Fruit fly (Drosophila melanogaster): ENCODE measurements around the gene CG11693.

CG11693 gene

DNA sequence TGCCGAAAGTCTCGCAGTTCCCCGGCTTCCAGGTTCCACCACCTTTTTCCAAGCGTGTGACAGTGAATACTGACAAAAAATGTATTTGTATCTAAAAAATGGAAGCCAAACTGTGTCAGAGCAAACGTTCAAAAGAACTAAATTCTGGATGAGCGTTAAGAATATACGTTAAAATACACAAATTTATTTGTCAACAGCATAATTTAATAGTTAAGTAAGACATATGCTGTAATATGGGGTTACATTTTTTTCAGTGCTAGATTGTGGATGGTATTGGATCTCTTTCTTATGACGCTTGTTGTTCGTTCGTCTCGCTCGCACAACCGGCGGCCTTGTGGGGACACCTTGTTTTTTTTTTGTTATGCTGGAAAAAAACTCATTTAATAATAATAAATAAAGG lies 45.0 kb upstream of the CG11693 start (continued):
- TF ChIP-seq CG5180 (GFP tag; optimal IDR thresholded peaks at IDR 0.05) (peak; percentile 82), slp2 (GFP tag; optimal IDR thresholded peaks at IDR 0.05) (peak; percentile 96), crp (GFP tag; optimal IDR thresholded peaks at IDR 0.05) (peak in 1 of 2 experiments; percentile 57), CG11504 (tag; optimal IDR thresholded peaks at IDR 0.05) (peak; percentile 93), BEAF-32 (GFP tag; optimal IDR thresholded peaks at IDR 0.05) (no peak), Dp (GFP tag; optimal IDR thresholded peaks at IDR 0.05) (peak; percentile 4), repo (GFP tag; optimal IDR thresholded peaks at IDR 0.05) (peak; percentile 96), CHES-1-like (GFP tag; optimal IDR thresholded peaks at IDR 0.05) (peak; percentile 97), wor (GFP tag; IDR thresholded peaks at IDR 0.05) (peak; percentile 81), Ravus (GFP tag; IDR thresholded peaks at IDR 0.05) (peak; percentile 91), gcm2 (GFP tag; optimal IDR thresholded peaks at IDR 0.05) (peak; percentile 92), ATbp (GFP tag; optimal IDR thresholded peaks at IDR 0.05) (peak; percentile 94), Spps (tag; optimal IDR thresholded peaks at IDR 0.05) (peak; percentile 70), salm (tag; optimal IDR thresholded peaks at IDR 0.05) (peak; percentile 88), NFAT (GFP tag; IDR thresholded peaks at IDR 0.05) (peak; percentile 95), inv (GFP tag; IDR thresholded peaks at IDR 0.05; ENCODE audit: partially characterized antibody) (no peak), CG10959 (GFP tag; IDR thresholded peaks at IDR 0.05) (peak; percentile 63; the same call in 1 of the 2 replicates), sc (optimal IDR thresholded peaks at IDR 0.05) (no peak), sc (GFP tag; optimal IDR thresholded peaks at IDR 0.05) (peak; percentile 69), CG1647 (GFP tag; optimal IDR thresholded peaks at IDR 0.05) (peak; percentile 93), Deaf1 (tag; optimal IDR thresholded peaks at IDR 0.05) (peak; percentile 73), croc (GFP tag; conservative IDR thresholded peaks at IDR 0.05) (peak; percentile 80), CG12659 (GFP tag; optimal IDR thresholded peaks at IDR 0.05) (peak; percentile 96), Chrac-16 (GFP tag; optimal IDR thresholded peaks at IDR 0.05) (peak; percentile 95), NfI (GFP tag; optimal IDR thresholded peaks at IDR 0.05) (peak; percentile 96), CG9215 (GFP tag; IDR thresholded peaks at IDR 0.05) (peak; percentile 94), ham (GFP tag; IDR thresholded peaks at IDR 0.05) (peak; percentile 85; the same call in 1 of the 2 replicates), tap (tag; optimal IDR thresholded peaks at IDR 0.05) (peak; percentile 90), CG6791 (GFP tag; IDR thresholded peaks at IDR 0.05; ENCODE audit: partially characterized antibody) (no peak), CG11247 (GFP tag; IDR thresholded peaks at IDR 0.05) (peak; percentile 94), CG18619 (GFP tag; optimal IDR thresholded peaks at IDR 0.05) (peak; percentile 96), CG2199 (GFP tag; IDR thresholded peaks at IDR 0.05) (peak; percentile 84; the same call in 2 of the 3 replicates), pzg (GFP tag; optimal IDR thresholded peaks at IDR 0.05) (peak; percentile 27), aop (GFP tag; IDR thresholded peaks at IDR 0.05) (peak; percentile 69), CG3847 (GFP tag; IDR thresholded peaks at IDR 0.05) (peak; percentile 96), Eip74EF (GFP tag; optimal IDR thresholded peaks at IDR 0.05) (peak in 1 of 2 experiments; percentile 81), CG32767 (GFP tag; IDR thresholded peaks at IDR 0.05) (peak; percentile 91), gsb-n (tag; optimal IDR thresholded peaks at IDR 0.05) (peak; percentile 83), gfzf (GFP tag; optimal IDR thresholded peaks at IDR 0.05) (peak; percentile 2), stwl (tag; optimal IDR thresholded peaks at IDR 0.05) (peak; percentile 12), Poxn (GFP tag; IDR thresholded peaks at IDR 0.05) (peak; percentile 93), zf30C (GFP tag; optimal IDR thresholded peaks at IDR 0.05) (peak; percentile 90), Mes4 (GFP tag; optimal IDR thresholded peaks at IDR 0.05) (peak; percentile 89), zfh1 (GFP tag; IDR thresholded peaks at IDR 0.05) (peak; percentile 93), CG16813 (GFP tag; IDR thresholded peaks at IDR 0.05; ENCODE audit: partially characterized antibody) (no peak), CG11456 (GFP tag; IDR thresholded peaks at IDR 0.05) (peak; percentile 95), grau (tag; optimal IDR thresholded peaks at IDR 0.05) (peak; percentile 97), CG5245 (GFP tag; optimal IDR thresholded peaks at IDR 0.05) (peak; percentile 92), Rx (GFP tag; IDR thresholded peaks at IDR 0.05) (peak; percentile 87), CG17912 (GFP tag; optimal IDR thresholded peaks at IDR 0.05) (no peak)

Measured in whole organism, embryonic.